In genomic region chrX:806515-806914, ce11 we compare ENCODE assay signal across 3 worm cellular contexts.
TF ChIP-seq lines count a peak whose summit lies in the region.

No protein-coding gene starts in this region.

TF ChIP-seq in whole organism, L1 larva, 84 proteins besides CTCF, POLR2A, EP300 and RAD21 (continued from another document and continues in another):
- TF ChIP-seq rnt-1 (tag; optimal IDR thresholded peaks at IDR 0.05; lab: Kevin White, UChicago) (peak; percentile 99), swsn-7 (tag; optimal IDR thresholded peaks at IDR 0.05; lab: Kevin White, UChicago) (peak; percentile 97), skn-1 (tag; optimal IDR thresholded peaks at IDR 0.05; lab: Kevin White, UChicago) (peak; percentile 100), mab-9 (GFP tag; IDR thresholded peaks at IDR 0.05; lab: Robert Waterston, UW) (peak; percentile 94), nhr-76 (tag; optimal IDR thresholded peaks at IDR 0.05; lab: Kevin White, UChicago) (peak; percentile 66), nhr-77 (tag; optimal IDR thresholded peaks at IDR 0.05; lab: Kevin White, UChicago) (peak; percentile 99), nhr-237 (tag; optimal IDR thresholded peaks at IDR 0.05; lab: Kevin White, UChicago) (peak; percentile 98), unc-30 (tag; optimal IDR thresholded peaks at IDR 0.05; lab: Kevin White, UChicago) (no peak), nhr-47 (tag; optimal IDR thresholded peaks at IDR 0.05; lab: Kevin White, UChicago) (peak; percentile 99), nhr-28 (tag; optimal IDR thresholded peaks at IDR 0.05; lab: Kevin White, UChicago) (peak; percentile 79), irx-1 (tag; optimal IDR thresholded peaks at IDR 0.05; lab: Kevin White, UChicago) (peak; percentile 99), dsc-1 (tag; optimal IDR thresholded peaks at IDR 0.05; lab: Kevin White, UChicago) (peak; percentile 100), nhr-84 (tag; optimal IDR thresholded peaks at IDR 0.05; lab: Kevin White, UChicago) (peak; percentile 94), hpl-2 (GFP tag; optimal IDR thresholded peaks at IDR 0.05; lab: Kevin White, UChicago) (peak; percentile 97), pag-3 (tag; optimal IDR thresholded peaks at IDR 0.05; lab: Kevin White, UChicago; ENCODE audit: borderline replicate concordance, insufficient read depth) (peak; percentile 55), pax-3 (tag; optimal IDR thresholded peaks at IDR 0.05; lab: Kevin White, UChicago) (peak; percentile 90), efl-3 (GFP tag; optimal IDR thresholded peaks at IDR 0.05; lab: Kevin White, UChicago) (peak; percentile 95), fkh-8 (tag; optimal IDR thresholded peaks at IDR 0.05; lab: Kevin White, UChicago) (peak; percentile 96), lir-3 (tag; optimal IDR thresholded peaks at IDR 0.05; lab: Kevin White, UChicago; ENCODE audit: poor library complexity) (peak; percentile 88), nhr-90 (tag; optimal IDR thresholded peaks at IDR 0.05; lab: Kevin White, UChicago; ENCODE audit: poor library complexity) (peak; percentile 100), hlh-17 (GFP tag; optimal IDR thresholded peaks at IDR 0.05; lab: Kevin White, UChicago; ENCODE audit: borderline replicate concordance) (no peak), lin-15B (tag; optimal IDR thresholded peaks at IDR 0.05; lab: Kevin White, UChicago) (peak; percentile 56), lsy-2 (tag; optimal IDR thresholded peaks at IDR 0.05; lab: Kevin White, UChicago) (peak; percentile 94), aly-2 (tag; optimal IDR thresholded peaks at IDR 0.05; lab: Kevin White, UChicago) (peak; percentile 93), mep-1 (tag; optimal IDR thresholded peaks at IDR 0.05; lab: Kevin White, UChicago) (peak; percentile 100), unc-130 (tag; optimal IDR thresholded peaks at IDR 0.05; lab: Kevin White, UChicago) (peak; percentile 96), nhr-20 (tag; optimal IDR thresholded peaks at IDR 0.05; lab: Kevin White, UChicago) (peak; percentile 98), fkh-10 (GFP tag; optimal IDR thresholded peaks at IDR 0.05; lab: Kevin White, UChicago) (peak; percentile 99), sox-4 (tag; optimal IDR thresholded peaks at IDR 0.05; lab: Kevin White, UChicago) (peak; percentile 98), fkh-4 (tag; optimal IDR thresholded peaks at IDR 0.05; lab: Kevin White, UChicago; ENCODE audit: borderline replicate concordance) (peak; percentile 89), nhr-85 (tag; lab: Kevin White, UChicago) (peak; percentile 97), ceh-8 (GFP tag; optimal IDR thresholded peaks at IDR 0.05; lab: Kevin White, UChicago) (peak; percentile 99), Y116A8C.19 (tag; optimal IDR thresholded peaks at IDR 0.05; lab: Kevin White, UChicago; ENCODE audit: borderline replicate concordance) (peak; percentile 19), C16A3.4 (tag; optimal IDR thresholded peaks at IDR 0.05; lab: Kevin White, UChicago) (peak; percentile 100), nhr-11 (tag; optimal IDR thresholded peaks at IDR 0.05; lab: Kevin White, UChicago) (peak; percentile 98), nhr-12 (tag; optimal IDR thresholded peaks at IDR 0.05; lab: Kevin White, UChicago) (peak; percentile 76), ceh-82 (tag; optimal IDR thresholded peaks at IDR 0.05; lab: Kevin White, UChicago) (peak; percentile 99 to 100 (median 100)), efl-1 (optimal IDR thresholded peaks at IDR 0.05; lab: Kevin White, UChicago) (peak; percentile 84 to 92), efl-1 (GFP tag; optimal IDR thresholded peaks at IDR 0.05 in 1 of 2; lab: Kevin White, UChicago) (peak; percentile 52 to 96), ztf-11 (tag; optimal IDR thresholded peaks at IDR 0.05; lab: Kevin White, UChicago) (peak; percentile 85 to 96), elt-2 (tag; optimal IDR thresholded peaks at IDR 0.05; lab: Kevin White, UChicago) (peak; percentile 93), jun-1 (tag; optimal IDR thresholded peaks at IDR 0.05; lab: Kevin White, UChicago) (peak; percentile 99)

TF ChIP-seq in whole organism, L3 larva, 47 proteins besides CTCF, POLR2A, EP300 and RAD21 (continued from another document):
- peak; percentile 95 for TF ChIP-seq aly-2 (tag; optimal IDR thresholded peaks at IDR 0.05; lab: Kevin White, UChicago)
- TF ChIP-seq tbx-2 (tag; optimal IDR thresholded peaks at IDR 0.05; lab: Kevin White, UChicago): peak; percentile 98
- TF ChIP-seq nhr-43 (tag; optimal IDR thresholded peaks at IDR 0.05; lab: Kevin White, UChicago; ENCODE audit: poor library complexity, severe bottlenecking): peak; percentile 99
- peak; percentile 23 for TF ChIP-seq nhr-12 (tag; optimal IDR thresholded peaks at IDR 0.05; lab: Kevin White, UChicago)
- peak; percentile 50 for TF ChIP-seq unc-39 (tag; optimal IDR thresholded peaks at IDR 0.05; lab: Kevin White, UChicago)
- TF ChIP-seq nhr-11 (tag; optimal IDR thresholded peaks at IDR 0.05; lab: Kevin White, UChicago): peak; percentile 96
- peak; percentile 97 for TF ChIP-seq skn-1 (tag; optimal IDR thresholded peaks at IDR 0.05; lab: Kevin White, UChicago)
- TF ChIP-seq lsy-12 (tag; optimal IDR thresholded peaks at IDR 0.05; lab: Kevin White, UChicago): peak; percentile 96
- peak; percentile 99 for TF ChIP-seq jun-1 (tag; optimal IDR thresholded peaks at IDR 0.05; lab: Kevin White, UChicago)
- peak; percentile 97 for TF ChIP-seq fkh-10 (GFP tag; optimal IDR thresholded peaks at IDR 0.05; lab: Kevin White, UChicago)
- TF ChIP-seq sea-2 (GFP tag; optimal IDR thresholded peaks at IDR 0.05; lab: Kevin White, UChicago): no peak
- TF ChIP-seq pqm-1 (tag; optimal IDR thresholded peaks at IDR 0.05; lab: Kevin White, UChicago): peak; percentile 89
- TF ChIP-seq pha-4 (tag; optimal IDR thresholded peaks at IDR 0.05; lab: Kevin White, UChicago): peak; percentile 97
- TF ChIP-seq nhr-25 (tag; optimal IDR thresholded peaks at IDR 0.05; lab: Kevin White, UChicago): peak; percentile 97
- peak; percentile 99 for TF ChIP-seq nhr-23 (tag; optimal IDR thresholded peaks at IDR 0.05; lab: Kevin White, UChicago)
- TF ChIP-seq mdl-1 (tag; optimal IDR thresholded peaks at IDR 0.05; lab: Kevin White, UChicago): peak; percentile 80
- peak; percentile 99 for TF ChIP-seq egl-5 (tag; optimal IDR thresholded peaks at IDR 0.05; lab: Kevin White, UChicago)
- no peak for TF ChIP-seq mml-1 (tag; optimal IDR thresholded peaks at IDR 0.05; lab: Kevin White, UChicago)
- TF ChIP-seq nhr-76 (tag; optimal IDR thresholded peaks at IDR 0.05; lab: Kevin White, UChicago): peak; percentile 93
- peak in 1 of 2 experiments; percentile 78 for TF ChIP-seq eor-1 (tag; optimal IDR thresholded peaks at IDR 0.05; lab: Kevin White, UChicago)
- TF ChIP-seq zag-1 (tag; optimal IDR thresholded peaks at IDR 0.05; lab: Kevin White, UChicago): peak; percentile 91
- TF ChIP-seq ceh-28 (tag; optimal IDR thresholded peaks at IDR 0.05; lab: Kevin White, UChicago): peak; percentile 98
- TF ChIP-seq ztf-4 (tag; optimal IDR thresholded peaks at IDR 0.05; lab: Kevin White, UChicago): peak; percentile 88
- TF ChIP-seq ceh-9 (tag; optimal IDR thresholded peaks at IDR 0.05; lab: Kevin White, UChicago): peak; percentile 61
- peak; percentile 98 for TF ChIP-seq nhr-77 (tag; optimal IDR thresholded peaks at IDR 0.05; lab: Kevin White, UChicago)
- peak; percentile 96 for TF ChIP-seq nhr-28 (tag; optimal IDR thresholded peaks at IDR 0.05; lab: Kevin White, UChicago)
- TF ChIP-seq hmg-11 (tag; optimal IDR thresholded peaks at IDR 0.05; lab: Kevin White, UChicago): peak; percentile 100
- peak; percentile 66 for TF ChIP-seq lin-15B (tag; optimal IDR thresholded peaks at IDR 0.05; lab: Kevin White, UChicago)

TF ChIP-seq in whole organism, young adult, 124 proteins besides CTCF, POLR2A, EP300 and RAD21 (continued from another document and continues in another):
- TF ChIP-seq pha-4 (tag; optimal IDR thresholded peaks at IDR 0.05; lab: Kevin White, UChicago) (peak; percentile 96), aptf-3 (GFP tag; IDR thresholded peaks at IDR 0.05; lab: Robert Waterston, UW) (no peak), lir-1 (GFP tag; conservative IDR thresholded peaks at IDR 0.05; lab: Robert Waterston, UW) (peak; percentile 89), atf-7 (tag; optimal IDR thresholded peaks at IDR 0.05; lab: Kevin White, UChicago) (peak; percentile 98), Y56A3A.18 (GFP tag; IDR thresholded peaks at IDR 0.05; lab: Robert Waterston, UW) (peak; percentile 96), ceh-79 (tag; optimal IDR thresholded peaks at IDR 0.05; lab: Kevin White, UChicago) (peak; percentile 51), repo-1 (tag; optimal IDR thresholded peaks at IDR 0.05; lab: Kevin White, UChicago) (peak; percentile 98), hmg-20 (GFP tag; IDR thresholded peaks at IDR 0.05; lab: Robert Waterston, UW) (peak; percentile 96), lin-40 (tag; optimal IDR thresholded peaks at IDR 0.05; lab: Kevin White, UChicago) (peak; percentile 100), him-1 (tag; optimal IDR thresholded peaks at IDR 0.05; lab: Kevin White, UChicago) (no peak), hmg-1.2 (GFP tag; IDR thresholded peaks at IDR 0.05; lab: Robert Waterston, UW) (peak; percentile 91), nhr-120 (GFP tag; IDR thresholded peaks at IDR 0.05; lab: Robert Waterston, UW) (0 out of 2 replicates have a peak, but pooled peaks have one; percentile 36), F33H1.4 (GFP tag; IDR thresholded peaks at IDR 0.05; lab: Robert Waterston, UW) (0 out of 2 replicates have a peak, but pooled peaks have one; percentile 13), egl-18 (GFP tag; IDR thresholded peaks at IDR 0.05; lab: Robert Waterston, UW) (peak; percentile 87), T07F8.4 (tag; optimal IDR thresholded peaks at IDR 0.05; lab: Kevin White, UChicago) (peak; percentile 90), ztf-3 (GFP tag; optimal IDR thresholded peaks at IDR 0.05; lab: Kevin White, UChicago) (peak; percentile 95), chd-7 (tag; optimal IDR thresholded peaks at IDR 0.05; lab: Kevin White, UChicago) (peak; percentile 93), madf-6 (GFP tag; IDR thresholded peaks at IDR 0.05; lab: Robert Waterston, UW) (peak; percentile 39; the same call in 1 of the 2 replicates), ztf-18 (tag; optimal IDR thresholded peaks at IDR 0.05; lab: Kevin White, UChicago) (peak; percentile 71), Y53G8AR.9 (GFP tag; conservative IDR thresholded peaks at IDR 0.05; lab: Robert Waterston, UW) (peak; percentile 97), ztf-26 (tag; optimal IDR thresholded peaks at IDR 0.05; lab: Kevin White, UChicago) (peak; percentile 99), rec-8 (tag; optimal IDR thresholded peaks at IDR 0.05; lab: Kevin White, UChicago) (peak in 1 of 2 experiments; percentile 67), lin-26 (GFP tag; IDR thresholded peaks at IDR 0.05; lab: Robert Waterston, UW) (peak; percentile 88), snpc-1.3 (tag; optimal IDR thresholded peaks at IDR 0.05; lab: Kevin White, UChicago; ENCODE audit: insufficient read depth) (peak; percentile 77), ceh-100 (GFP tag; IDR thresholded peaks at IDR 0.05; lab: Robert Waterston, UW) (peak; percentile 80), hrde-1 (tag; optimal IDR thresholded peaks at IDR 0.05; lab: Kevin White, UChicago; ENCODE audit: borderline replicate concordance) (peak; percentile 22), B0336.3 (GFP tag; IDR thresholded peaks at IDR 0.05; lab: Robert Waterston, UW) (peak; percentile 99), die-1 (tag; optimal IDR thresholded peaks at IDR 0.05; lab: Kevin White, UChicago) (peak; percentile 59), ets-4 (GFP tag; optimal IDR thresholded peaks at IDR 0.05; lab: Kevin White, UChicago) (peak; percentile 78), nhr-90 (tag; optimal IDR thresholded peaks at IDR 0.05; lab: Kevin White, UChicago) (peak; percentile 95), dpl-1 (GFP tag; optimal IDR thresholded peaks at IDR 0.05; lab: Kevin White, UChicago) (peak; percentile 35), lin-54 (GFP tag; optimal IDR thresholded peaks at IDR 0.05; lab: Kevin White, UChicago) (peak; percentile 92), rcor-1 (GFP tag; IDR thresholded peaks at IDR 0.05; lab: Robert Waterston, UW) (peak; percentile 96), bed-2 (GFP tag; IDR thresholded peaks at IDR 0.05; lab: Robert Waterston, UW) (peak; percentile 64; the same call in 1 of the 2 replicates), D2030.7 (GFP tag; IDR thresholded peaks at IDR 0.05; lab: Robert Waterston, UW) (no peak; the same call in 1 of the 2 replicates), B0019.2 (GFP tag; conservative IDR thresholded peaks at IDR 0.05; lab: Robert Waterston, UW) (no peak), zim-3 (tag; optimal IDR thresholded peaks at IDR 0.05; lab: Kevin White, UChicago) (no peak), mxl-1 (tag; optimal IDR thresholded peaks at IDR 0.05; lab: Kevin White, UChicago) (no peak), ama-1 (optimal IDR thresholded peaks at IDR 0.05; lab: Kevin White, UChicago) (no peak), ama-1 (GFP tag; optimal IDR thresholded peaks at IDR 0.05; lab: Kevin White, UChicago) (peak in 1 of 2 experiments; percentile 46), dox-1 (GFP tag; IDR thresholded peaks at IDR 0.05; lab: Robert Waterston, UW) (peak; percentile 99), dpff-1 (tag; optimal IDR thresholded peaks at IDR 0.05; lab: Kevin White, UChicago) (peak; percentile 38), somi-1 (GFP tag; optimal IDR thresholded peaks at IDR 0.05; lab: Kevin White, UChicago) (peak; percentile 95), hsf-1 (GFP tag; IDR thresholded peaks at IDR 0.05; lab: Robert Waterston, UW) (peak; percentile 51; the same call in 1 of the 2 replicates), F55B11.4 (tag; optimal IDR thresholded peaks at IDR 0.05; lab: Kevin White, UChicago; ENCODE audit: borderline replicate concordance, insufficient read depth) (no peak), ztf-6 (GFP tag; IDR thresholded peaks at IDR 0.05; lab: Robert Waterston, UW) (peak; percentile 94), mcd-1 (GFP tag; IDR thresholded peaks at IDR 0.05; lab: Robert Waterston, UW) (peak; percentile 92), efl-1 (GFP tag; optimal IDR thresholded peaks at IDR 0.05; lab: Kevin White, UChicago) (no peak), sptf-2 (GFP tag; optimal IDR thresholded peaks at IDR 0.05; lab: Kevin White, UChicago) (peak; percentile 44), C17E4.6 (GFP tag; IDR thresholded peaks at IDR 0.05; lab: Robert Waterston, UW) (peak; percentile 74; the same call in 1 of the 2 replicates), mes-4 (tag; optimal IDR thresholded peaks at IDR 0.05; lab: Kevin White, UChicago) (no peak), ceh-58 (GFP tag; IDR thresholded peaks at IDR 0.05; lab: Robert Waterston, UW) (0 out of 2 replicates have a peak, but pooled peaks have one; percentile 72), T26A5.8 (tag; optimal IDR thresholded peaks at IDR 0.05; lab: Kevin White, UChicago) (no peak), snpc-3.4 (tag; optimal IDR thresholded peaks at IDR 0.05; lab: Kevin White, UChicago) (peak; percentile 40), rpc-1 (optimal IDR thresholded peaks at IDR 0.05; lab: Kevin White, UChicago) (peak; percentile 4), rpc-1 (tag; optimal IDR thresholded peaks at IDR 0.05; lab: Kevin White, UChicago) (no peak), attf-3 (GFP tag; conservative IDR thresholded peaks at IDR 0.05; lab: Robert Waterston, UW) (peak; percentile 65), athp-1 (tag; optimal IDR thresholded peaks at IDR 0.05; lab: Kevin White, UChicago) (peak; percentile 43), sdz-38 (tag; optimal IDR thresholded peaks at IDR 0.05; lab: Kevin White, UChicago) (no peak), mel-28 (tag; optimal IDR thresholded peaks at IDR 0.05; lab: Kevin White, UChicago; ENCODE audit: borderline replicate concordance) (peak; percentile 70), ceh-27 (GFP tag; optimal IDR thresholded peaks at IDR 0.05; lab: Kevin White, UChicago) (peak; percentile 98), madf-10 (tag; optimal IDR thresholded peaks at IDR 0.05; lab: Kevin White, UChicago) (peak; percentile 95), ztf-22 (GFP tag; optimal IDR thresholded peaks at IDR 0.05; lab: Kevin White, UChicago) (peak; percentile 93), C06A6.2 (GFP tag; conservative IDR thresholded peaks at IDR 0.05; lab: Robert Waterston, UW) (peak; percentile 95), F23B12.7 (tag; optimal IDR thresholded peaks at IDR 0.05; lab: Kevin White, UChicago; ENCODE audit: insufficient read depth) (peak; percentile 98), snpc-1.1 (tag; optimal IDR thresholded peaks at IDR 0.05; lab: Kevin White, UChicago; ENCODE audit: insufficient read depth) (no peak), F10E7.11 (tag; optimal IDR thresholded peaks at IDR 0.05; lab: Kevin White, UChicago) (peak; percentile 90)
